Fruit fly (Drosophila melanogaster): ENCODE data around the gene CG31459.

CG31459 gene

DNA sequence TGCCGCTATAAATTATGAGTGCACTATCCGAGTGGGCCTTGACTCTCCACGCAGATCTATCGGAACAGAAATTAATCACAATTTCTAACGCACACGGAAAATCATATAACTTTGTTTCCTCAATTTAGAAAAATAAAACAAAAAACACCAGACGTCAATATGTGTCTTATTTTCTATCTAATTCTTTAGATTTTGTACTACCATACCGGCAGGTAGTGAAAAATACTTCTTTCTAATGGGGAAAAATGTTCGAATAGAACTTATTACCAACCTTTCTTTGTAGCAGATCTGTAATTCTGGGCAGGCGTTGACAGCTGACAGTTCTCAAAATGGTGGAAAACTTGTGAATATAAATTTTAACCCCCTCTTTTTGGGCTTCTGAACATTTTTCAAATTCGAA is at the start of gene CG31459:
Gene CG31459, plus strand, starts transcription at position 301 of the 400 bp plus-strand sequence.
- no peak for TF ChIP-seq psq (optimal IDR thresholded peaks at IDR 0.05)
- no peak for TF ChIP-seq pan (optimal IDR thresholded peaks at IDR 0.05)
- no peak for TF ChIP-seq Dll (optimal IDR thresholded peaks at IDR 0.05)
- no peak for TF ChIP-seq CG8478 (optimal IDR thresholded peaks at IDR 0.05)
- no peak for TF ChIP-seq EcR (GFP tag; optimal IDR thresholded peaks at IDR 0.05)
- TF ChIP-seq usp (GFP tag; optimal IDR thresholded peaks at IDR 0.05), result no peak

DNA sequence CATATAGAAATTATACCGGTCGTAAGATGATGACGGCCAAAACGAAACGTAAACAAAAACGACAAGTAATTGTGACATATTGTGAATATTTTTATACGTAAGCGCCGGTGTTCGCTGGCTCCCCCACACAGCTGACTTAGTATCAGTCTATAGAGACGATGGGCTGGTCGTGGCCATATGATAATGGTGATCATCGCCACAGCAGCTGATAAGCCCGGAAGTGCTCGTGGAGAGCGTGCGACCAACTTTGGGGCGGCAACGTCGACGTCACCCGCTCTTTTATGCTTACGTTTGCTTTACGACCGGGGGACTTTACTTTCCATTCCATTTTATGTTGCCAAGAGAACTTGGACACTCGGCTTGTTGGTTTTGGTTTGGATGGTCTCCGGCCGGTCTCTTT is 47.9 kb upstream of the CG31459 start:
- TF ChIP-seq CG8478 (optimal IDR thresholded peaks at IDR 0.05), result no peak
- TF ChIP-seq EcR (GFP tag; optimal IDR thresholded peaks at IDR 0.05), result no peak
- no peak for TF ChIP-seq pan (optimal IDR thresholded peaks at IDR 0.05)
- TF ChIP-seq psq (optimal IDR thresholded peaks at IDR 0.05), result no peak
- no peak for TF ChIP-seq Dll (optimal IDR thresholded peaks at IDR 0.05)
- no peak for TF ChIP-seq usp (GFP tag; optimal IDR thresholded peaks at IDR 0.05)

DNA sequence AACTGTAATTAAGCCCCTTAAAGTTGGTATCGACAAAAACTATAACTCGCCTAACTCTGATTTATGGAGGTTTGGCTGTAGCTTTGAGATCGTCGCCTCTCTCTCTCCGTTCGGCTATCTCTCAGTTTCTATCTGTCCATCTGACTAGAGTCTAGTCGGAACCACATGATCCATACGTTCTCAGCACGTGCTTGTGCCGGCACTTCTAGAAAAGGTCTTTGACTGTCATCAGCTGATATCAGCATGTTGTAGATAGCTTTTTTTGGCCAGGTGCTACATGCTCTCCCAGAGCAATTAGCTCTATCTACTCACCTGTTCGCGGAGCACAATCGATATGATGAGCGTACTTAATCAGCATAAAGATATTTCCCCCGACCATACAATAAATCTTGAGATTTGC is 47.0 kb upstream of the CG31459 start:
- TF ChIP-seq pan (optimal IDR thresholded peaks at IDR 0.05), result no peak
- no peak for TF ChIP-seq EcR (GFP tag; optimal IDR thresholded peaks at IDR 0.05)
- no peak for TF ChIP-seq Dll (optimal IDR thresholded peaks at IDR 0.05)
- TF ChIP-seq CG8478 (optimal IDR thresholded peaks at IDR 0.05), result no peak
- no peak for TF ChIP-seq psq (optimal IDR thresholded peaks at IDR 0.05)
- TF ChIP-seq usp (GFP tag; optimal IDR thresholded peaks at IDR 0.05), result no peak

DNA sequence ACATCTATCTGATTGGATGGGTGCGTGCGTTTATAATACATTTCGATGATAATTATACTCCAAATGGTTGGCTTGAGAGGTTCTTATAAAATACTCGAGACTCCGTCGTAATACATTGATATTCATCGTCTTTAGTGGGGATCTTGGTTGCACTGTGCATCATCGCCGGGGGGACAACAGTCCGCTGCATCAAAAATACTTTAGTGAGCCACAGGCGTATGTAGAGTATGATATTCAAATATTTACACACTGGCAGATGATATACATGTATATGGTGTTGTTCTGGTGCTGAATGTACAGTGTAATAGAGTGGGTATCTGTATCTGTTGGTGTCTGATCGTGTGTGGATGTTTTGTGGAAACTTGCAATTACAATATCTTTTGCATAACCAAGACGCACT is 45.3 kb upstream of the CG31459 start:
- TF ChIP-seq psq (optimal IDR thresholded peaks at IDR 0.05) (no peak), Dll (optimal IDR thresholded peaks at IDR 0.05) (no peak), CG8478 (optimal IDR thresholded peaks at IDR 0.05) (no peak), usp (GFP tag; optimal IDR thresholded peaks at IDR 0.05) (no peak), pan (optimal IDR thresholded peaks at IDR 0.05) (no peak), EcR (GFP tag; optimal IDR thresholded peaks at IDR 0.05) (no peak)

DNA sequence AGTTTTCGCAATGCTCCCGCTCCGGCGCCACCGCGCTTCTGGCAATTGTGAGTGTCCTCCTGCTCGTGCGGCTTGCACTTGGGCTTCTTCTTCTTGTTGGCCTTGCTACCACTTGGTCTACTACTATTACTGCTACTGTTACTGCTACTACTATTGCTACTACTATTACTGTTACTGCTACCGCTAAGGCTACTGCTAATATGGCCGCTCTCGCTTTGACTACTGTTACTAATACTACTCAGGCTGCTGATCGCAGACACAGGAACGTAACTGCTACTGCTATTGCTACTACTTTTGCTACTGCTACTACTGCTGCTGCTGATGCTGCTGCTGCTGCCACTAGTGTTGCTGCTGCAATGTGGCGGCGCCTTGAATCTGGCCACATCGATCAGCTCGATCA is 43.8 kb upstream of the CG31459 start:
- TF ChIP-seq usp (GFP tag; optimal IDR thresholded peaks at IDR 0.05) (no peak), EcR (GFP tag; optimal IDR thresholded peaks at IDR 0.05) (no peak), CG8478 (optimal IDR thresholded peaks at IDR 0.05) (no peak), Dll (optimal IDR thresholded peaks at IDR 0.05) (no peak), psq (optimal IDR thresholded peaks at IDR 0.05) (no peak), pan (optimal IDR thresholded peaks at IDR 0.05) (no peak)

DNA sequence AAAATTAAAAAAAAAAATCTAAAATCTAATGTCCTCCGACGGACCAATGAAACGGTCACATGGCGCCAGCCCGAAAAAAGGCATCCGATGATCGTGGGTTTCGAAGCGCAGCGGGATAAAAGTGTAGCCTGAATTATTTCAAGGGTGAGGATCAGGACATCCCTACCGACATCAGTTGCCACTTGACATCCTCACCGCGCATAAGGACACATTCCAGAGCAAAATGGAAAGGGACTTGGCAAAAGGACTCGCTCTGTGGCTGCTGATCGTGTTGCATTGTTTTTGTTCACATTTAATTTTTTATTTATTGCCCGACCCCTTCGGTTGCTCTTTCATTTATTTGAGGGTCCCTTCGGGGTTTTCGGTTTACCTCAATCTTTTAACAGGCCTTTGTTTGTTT is 41.0 kb upstream of the CG31459 start:
- TF ChIP-seq EcR (GFP tag; optimal IDR thresholded peaks at IDR 0.05) (no peak), pan (optimal IDR thresholded peaks at IDR 0.05) (no peak), usp (GFP tag; optimal IDR thresholded peaks at IDR 0.05) (no peak), Dll (optimal IDR thresholded peaks at IDR 0.05) (no peak)

DNA sequence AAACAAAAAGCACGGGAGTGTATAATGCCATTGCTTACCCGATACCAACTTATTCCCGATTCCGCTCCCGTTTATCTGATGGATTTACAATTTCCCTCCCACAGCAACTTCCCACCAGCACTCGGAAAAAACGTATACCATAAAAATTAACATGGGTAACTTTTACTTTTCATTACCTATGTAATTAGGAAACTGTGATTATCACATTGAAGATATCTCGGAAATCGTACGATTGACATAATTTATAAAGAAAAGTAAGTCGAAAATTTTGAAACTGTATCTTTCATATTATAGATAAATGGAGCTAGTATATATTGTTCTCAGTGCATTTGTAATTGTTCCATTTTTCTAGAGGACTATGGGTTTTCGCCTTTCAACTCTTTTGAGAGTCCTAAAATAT is 38.9 kb upstream of the CG31459 start:
- no peak for TF ChIP-seq pan (optimal IDR thresholded peaks at IDR 0.05)

DNA sequence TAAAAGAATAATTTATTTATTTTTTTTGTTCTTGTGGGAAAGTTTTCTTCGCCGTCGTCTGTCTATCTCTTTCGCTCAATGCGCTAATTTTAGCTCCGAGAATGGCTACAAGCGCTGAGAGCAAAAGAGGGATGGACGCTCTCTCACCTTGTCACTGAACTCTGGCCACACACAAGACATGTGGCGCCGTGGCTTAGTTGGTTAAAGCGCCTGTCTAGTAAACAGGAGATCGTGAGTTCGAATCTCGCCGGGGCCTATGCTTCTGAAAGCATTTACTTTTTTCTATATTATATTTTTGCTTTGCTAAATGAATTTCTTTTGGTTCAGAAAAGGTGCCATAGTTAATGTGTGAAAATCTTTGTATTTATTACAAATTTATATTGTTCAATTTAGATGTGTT is 38.1 kb upstream of the CG31459 start:
- TF ChIP-seq pan (optimal IDR thresholded peaks at IDR 0.05), result no peak
- no peak for TF ChIP-seq EcR (GFP tag; optimal IDR thresholded peaks at IDR 0.05)
- no peak for TF ChIP-seq psq (optimal IDR thresholded peaks at IDR 0.05)
- TF ChIP-seq Dll (optimal IDR thresholded peaks at IDR 0.05), result no peak
- TF ChIP-seq CG8478 (optimal IDR thresholded peaks at IDR 0.05), result no peak

DNA sequence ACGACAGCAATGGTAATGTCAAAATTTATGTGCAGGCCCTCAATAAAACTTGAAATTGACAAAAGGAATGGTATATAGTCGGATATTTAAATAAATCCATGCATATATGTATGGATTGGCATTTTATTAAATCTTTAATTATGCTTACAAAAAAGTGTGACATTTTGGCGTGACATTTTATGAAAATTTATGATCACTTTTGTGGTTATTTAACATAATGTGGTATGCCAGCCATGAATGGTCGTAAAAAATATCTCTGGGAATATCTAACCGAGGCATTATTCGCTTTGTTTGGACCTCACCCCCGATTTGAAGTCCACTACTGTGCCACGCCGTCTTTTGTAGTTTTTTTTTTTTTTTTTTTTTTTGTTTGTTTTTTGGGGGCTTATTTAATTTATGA is 37.1 kb upstream of the CG31459 start:
- TF ChIP-seq usp (GFP tag; optimal IDR thresholded peaks at IDR 0.05), result no peak
- TF ChIP-seq pan (optimal IDR thresholded peaks at IDR 0.05), result no peak
- TF ChIP-seq CG8478 (optimal IDR thresholded peaks at IDR 0.05), result no peak

DNA sequence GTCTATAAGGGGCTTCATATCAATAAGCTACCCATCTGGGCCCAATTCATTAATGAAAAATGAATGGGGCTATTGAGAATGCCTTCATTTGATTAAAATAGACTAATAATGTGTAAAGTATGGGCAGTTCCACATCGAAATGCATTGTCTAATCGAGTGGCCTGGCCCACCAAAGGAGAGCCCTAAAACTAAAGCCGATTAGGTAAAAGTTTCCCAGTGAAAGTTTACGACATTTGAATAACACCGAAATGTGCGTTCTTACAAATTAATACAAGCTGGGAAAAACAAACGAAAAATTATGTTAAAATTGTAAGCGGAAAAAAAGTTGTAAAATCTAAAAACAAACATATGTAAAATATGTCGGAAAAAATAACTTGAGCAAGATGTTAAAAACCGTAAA is 35.7 kb upstream of the CG31459 start:
- TF ChIP-seq EcR (GFP tag; optimal IDR thresholded peaks at IDR 0.05) (no peak), psq (optimal IDR thresholded peaks at IDR 0.05) (no peak), pan (optimal IDR thresholded peaks at IDR 0.05) (no peak), CG8478 (optimal IDR thresholded peaks at IDR 0.05) (no peak), Dll (optimal IDR thresholded peaks at IDR 0.05) (no peak), usp (GFP tag; optimal IDR thresholded peaks at IDR 0.05) (no peak)

DNA sequence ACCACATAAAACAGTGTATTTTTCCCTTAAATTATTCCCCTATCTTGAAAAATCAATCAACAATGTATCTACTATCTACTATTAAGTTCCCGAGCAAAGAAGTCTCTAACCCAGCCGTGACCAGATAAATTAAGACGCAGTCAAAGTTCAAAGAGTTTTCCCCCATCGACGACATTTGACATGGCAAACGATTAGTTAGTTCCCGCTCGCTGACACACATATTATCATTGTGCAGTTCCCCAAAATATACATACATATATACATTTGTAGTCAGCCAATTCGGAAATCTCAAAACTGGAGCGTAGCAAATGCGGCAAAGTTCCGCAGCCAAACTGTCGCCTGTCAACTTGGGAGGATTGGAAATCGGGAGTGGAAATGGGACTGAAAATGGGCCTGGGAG is 33.5 kb upstream of the CG31459 start:
- TF ChIP-seq pan (optimal IDR thresholded peaks at IDR 0.05) (no peak), CG8478 (optimal IDR thresholded peaks at IDR 0.05) (no peak), usp (GFP tag; optimal IDR thresholded peaks at IDR 0.05) (no peak), Dll (optimal IDR thresholded peaks at IDR 0.05) (no peak), psq (optimal IDR thresholded peaks at IDR 0.05) (no peak), EcR (GFP tag; optimal IDR thresholded peaks at IDR 0.05) (no peak)

DNA sequence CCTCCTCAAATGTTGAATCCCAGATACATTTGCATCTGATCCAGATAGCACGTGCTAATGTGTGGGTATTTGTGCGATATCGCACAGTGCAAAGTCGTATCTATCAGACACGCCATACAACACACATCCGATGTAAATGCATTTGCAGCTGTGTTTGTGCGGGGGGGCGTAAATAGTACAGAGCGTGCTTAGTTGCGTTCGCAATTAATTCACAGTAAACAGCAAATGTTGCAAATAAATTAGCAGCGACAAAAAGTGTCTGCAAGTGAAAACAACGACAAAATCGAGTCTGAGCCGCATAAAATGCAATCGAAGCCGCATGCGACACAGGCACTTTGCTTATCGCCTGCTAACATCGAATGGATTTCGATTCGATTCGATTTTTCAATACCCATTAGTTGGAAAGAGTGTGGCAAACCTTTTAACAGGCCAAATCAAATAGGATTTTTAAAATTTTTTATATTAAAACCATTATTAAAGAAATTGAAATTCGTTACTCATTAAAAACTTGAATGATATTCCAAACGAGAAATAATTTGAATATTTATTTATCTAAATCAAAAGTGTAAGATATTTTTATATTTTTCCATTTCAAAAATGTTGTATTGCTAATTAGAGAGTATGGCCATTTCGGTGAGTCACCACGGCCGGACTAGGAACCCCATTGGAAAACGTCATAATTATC is 32.8 kb upstream of the CG31459 start:
- TF ChIP-seq Dll (optimal IDR thresholded peaks at IDR 0.05), result no peak
- TF ChIP-seq psq (optimal IDR thresholded peaks at IDR 0.05), result no peak

DNA sequence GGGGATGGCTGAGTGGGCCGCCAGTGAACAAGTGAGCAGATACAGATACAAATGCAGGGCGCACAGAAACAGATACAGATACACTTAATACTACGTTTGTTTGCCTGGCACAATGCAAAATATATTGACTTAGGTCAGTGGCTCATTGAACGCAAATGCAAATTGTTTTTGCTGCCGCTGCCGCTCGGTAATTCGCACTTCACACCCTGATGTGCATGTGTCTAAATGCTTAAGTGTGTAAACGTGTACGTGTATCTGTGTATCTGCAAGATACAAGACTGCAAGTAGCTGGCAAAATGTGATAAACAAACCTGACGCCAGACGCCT is 32.3 kb upstream of the CG31459 start:
- TF ChIP-seq EcR (GFP tag; optimal IDR thresholded peaks at IDR 0.05), result no peak
- TF ChIP-seq pan (optimal IDR thresholded peaks at IDR 0.05), result no peak
- TF ChIP-seq usp (GFP tag; optimal IDR thresholded peaks at IDR 0.05), result no peak
- TF ChIP-seq psq (optimal IDR thresholded peaks at IDR 0.05), result no peak
- TF ChIP-seq CG8478 (optimal IDR thresholded peaks at IDR 0.05), result no peak
- no peak for TF ChIP-seq Dll (optimal IDR thresholded peaks at IDR 0.05)

DNA sequence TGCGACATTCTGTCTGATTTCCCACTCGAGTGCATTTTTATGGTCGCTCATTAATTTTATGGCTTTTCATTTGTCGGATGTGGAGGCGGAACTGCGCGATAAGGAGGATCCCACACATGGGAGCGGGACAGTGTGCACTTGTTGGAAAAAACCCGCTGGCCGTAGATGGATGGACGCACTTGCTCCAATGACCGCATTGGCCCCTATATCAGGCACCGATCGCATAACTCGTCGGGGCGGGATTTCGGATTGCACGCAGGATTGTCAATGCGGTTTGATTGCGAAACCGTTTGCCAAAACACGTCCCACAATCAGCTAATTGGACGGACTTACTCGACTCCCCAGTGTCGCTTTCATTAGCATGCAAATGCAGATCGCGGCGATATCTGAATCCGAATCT is 29.1 kb upstream of the CG31459 start:
- TF ChIP-seq usp (GFP tag; optimal IDR thresholded peaks at IDR 0.05) (no peak), Dll (optimal IDR thresholded peaks at IDR 0.05) (no peak), psq (optimal IDR thresholded peaks at IDR 0.05) (no peak), CG8478 (optimal IDR thresholded peaks at IDR 0.05) (no peak), EcR (GFP tag; optimal IDR thresholded peaks at IDR 0.05) (no peak), pan (optimal IDR thresholded peaks at IDR 0.05) (no peak)

Measured in whole organism.